Fruit fly (Drosophila melanogaster): ENCODE results near the gene CG1785.

DNA sequence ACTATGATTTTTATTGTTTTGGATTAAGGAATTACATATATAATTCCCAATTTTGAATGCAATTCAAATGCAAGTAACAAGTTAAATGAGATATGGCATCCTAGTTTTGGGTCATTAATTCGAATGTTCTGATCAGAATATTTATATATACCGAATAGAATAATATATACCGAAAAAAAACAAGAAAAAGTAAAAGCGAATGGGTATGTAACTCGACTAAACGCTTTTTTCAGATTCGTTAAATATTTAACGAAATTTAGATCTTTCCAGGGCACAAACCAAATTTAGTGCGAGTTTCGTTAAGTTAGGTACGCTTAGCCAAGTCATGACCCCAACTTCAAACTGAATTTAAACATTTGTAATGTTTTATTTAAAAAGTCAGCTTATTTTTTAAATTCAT is 6.8 kb downstream of the CG1785 start:
- TF ChIP-seq ttk (optimal IDR thresholded peaks at IDR 0.05) (no peak), Sin3A (optimal IDR thresholded peaks at IDR 0.05) (no peak), h (optimal IDR thresholded peaks at IDR 0.05) (no peak), psq (optimal IDR thresholded peaks at IDR 0.05) (no peak), insv (optimal IDR thresholded peaks at IDR 0.05) (no peak)

All from Kc167 (cell line).